Worm (Caenorhabditis elegans) whole organism, L4/young adult: ENCODE measurements around the gene lgc-8.

Experiments
- W03F9.2 ChIP-seq: fragments of 150-350 bp; optimal IDR thresholded peaks from 2 replicates; lab custom pipeline; 2014; ENCODE audit warnings: missing biosample characterization, missing genetic modification characterization
- dao-5 ChIP-seq: sonication (generic microtip); optimal IDR thresholded peaks from 2 replicates; lab custom pipeline; 2016; ENCODE audit warnings: missing genotype, missing genetic modification characterization, moderate library complexity, missing compliant biosample characterization
- him-1 ChIP-seq: sonication (generic microtip); optimal IDR thresholded peaks from 2 replicates; lab custom pipeline; 2016; ENCODE audit warnings: missing genotype, missing genetic modification reagents, missing genetic modification characterization, missing compliant biosample characterization

DNA sequence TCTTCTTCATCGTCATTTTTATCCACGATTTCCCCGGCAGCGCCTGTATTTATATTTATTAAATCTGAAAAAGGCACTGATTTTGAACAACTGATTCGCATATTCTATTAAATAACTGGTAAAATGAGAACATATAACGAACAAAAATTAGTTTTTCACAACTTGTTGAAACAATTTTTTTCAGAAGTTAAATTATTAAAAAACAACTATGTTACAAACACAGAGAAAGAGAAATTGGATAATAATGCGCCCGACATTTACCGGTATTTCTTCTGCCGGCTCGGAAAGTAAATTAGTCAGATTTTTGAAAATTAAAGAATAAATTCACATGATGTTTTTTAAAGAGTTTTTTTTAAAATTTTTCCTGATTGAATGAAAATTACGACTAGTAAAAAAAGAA is 15.8 kb upstream of the lgc-8 start, which contains the start of gene haf-8:
- TF ChIP-seq W03F9.2 (tag; lab: Kevin White, UChicago), result no peak
- no peak for TF ChIP-seq him-1 (tag; lab: Kevin White, UChicago)
- no peak for TF ChIP-seq dao-5 (tag; lab: Kevin White, UChicago)
